Worm (Caenorhabditis elegans): ENCODE measurements around the gene W02D7.6.

DNA sequence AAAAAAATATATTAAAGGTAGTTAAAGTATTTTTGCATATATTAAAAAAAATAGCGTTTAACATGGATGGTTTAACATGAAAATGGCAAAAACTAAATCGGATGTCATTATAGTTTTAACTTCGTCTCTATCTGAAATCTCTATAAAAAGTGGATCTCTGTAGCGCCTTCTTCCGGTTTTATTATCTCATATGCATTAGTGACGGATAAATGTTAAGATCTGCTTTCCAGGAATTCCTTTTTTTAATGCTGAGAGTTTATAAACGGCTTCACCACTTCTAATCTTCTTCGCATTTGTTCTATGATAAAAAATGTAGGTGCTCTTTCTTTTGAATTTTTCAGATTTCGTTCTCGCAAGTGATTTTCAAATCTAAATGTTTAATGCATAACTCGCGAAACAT, 41.1 kb upstream of the W02D7.6 start:
- TF ChIP-seq lin-39 (tag; optimal IDR thresholded peaks at IDR 0.05) (no peak), elt-3 (tag; optimal IDR thresholded peaks at IDR 0.05) (no peak), ceh-82 (tag; optimal IDR thresholded peaks at IDR 0.05) (no peak), aly-2 (tag; optimal IDR thresholded peaks at IDR 0.05) (no peak), R02D3.7 (tag; optimal IDR thresholded peaks at IDR 0.05) (no peak), nhr-11 (tag; optimal IDR thresholded peaks at IDR 0.05) (no peak)

Measured in whole organism, L2 larva.